Fruit fly (Drosophila melanogaster) whole organism, embryonic: ENCODE measurements around the gene CG7183.

ENCODE experiments used
- Abd-B ChIP-seq: fragments of 200-800 bp; sonication (Bioruptor generic); optimal IDR thresholded peaks from 2 replicates; lab custom pipeline; 2018; ENCODE audit warnings: missing biosample characterization, mild to moderate bottlenecking, missing genetic modification characterization, moderate library complexity
- B-H1 ChIP-seq: fragments of 200-800 bp; sonication (Bioruptor generic); IDR thresholded peaks from 3 replicates; pipeline ENCODE4 v1.3.6; 2022; ENCODE audit warnings: missing biosample characterization, missing genetic modification characterization
- CG10543 ChIP-seq: fragments of 200-800 bp; sonication (Bioruptor generic); optimal IDR thresholded peaks from 3 replicates; lab custom pipeline; 2017; ENCODE audit warnings: missing biosample characterization, mild to moderate bottlenecking, missing genetic modification characterization, moderate library complexity
- CG12071 ChIP-seq: fragments of 200-800 bp; sonication (Bioruptor generic); optimal IDR thresholded peaks from 3 replicates; lab custom pipeline; 2018; ENCODE audit warnings: missing biosample characterization, mild to moderate bottlenecking, missing genetic modification characterization
- CG13624 ChIP-seq: fragments of 200-800 bp; sonication (Bioruptor generic); optimal IDR thresholded peaks from 2 replicates; lab custom pipeline; 2016; ENCODE audit warnings: missing biosample characterization, missing genetic modification characterization
- CG14710 ChIP-seq: fragments of 200-800 bp; sonication (Bioruptor generic); optimal IDR thresholded peaks from 3 replicates; lab custom pipeline; 2019; ENCODE audit warnings: missing biosample characterization, mild to moderate bottlenecking, missing genetic modification characterization, moderate library complexity
- CG15011 ChIP-seq: fragments of 200-800 bp; sonication (Bioruptor generic); optimal IDR thresholded peaks from 3 replicates; lab custom pipeline; 2018; ENCODE audit warnings: missing biosample characterization, mild to moderate bottlenecking, missing genetic modification characterization
- CG15073 ChIP-seq: fragments of 200-800 bp; sonication (Bioruptor generic); optimal IDR thresholded peaks from 2 replicates; lab custom pipeline; 2016; ENCODE audit warnings: missing biosample characterization, missing genetic modification characterization
- CG15479 ChIP-seq: fragments of 200-800 bp; sonication (Bioruptor generic); optimal IDR thresholded peaks from 3 replicates; lab custom pipeline; 2019; ENCODE audit warnings: missing biosample characterization, mild to moderate bottlenecking, missing genetic modification characterization, moderate library complexity
- CG15601 ChIP-seq: fragments of 200-800 bp; sonication (Bioruptor generic); optimal IDR thresholded peaks from 3 replicates; lab custom pipeline; 2019; ENCODE audit warnings: missing biosample characterization, mild to moderate bottlenecking, missing genetic modification characterization, moderate library complexity
- CG16863 ChIP-seq: fragments of 200-800 bp; sonication (Bioruptor generic); optimal IDR thresholded peaks from 3 replicates; lab custom pipeline; 2016; ENCODE audit warnings: missing biosample characterization, missing genetic modification characterization
- CG1792 ChIP-seq: fragments of 200-800 bp; sonication (Bioruptor generic); optimal IDR thresholded peaks from 2 replicates; lab custom pipeline; 2016; ENCODE audit warnings: missing biosample characterization, missing genetic modification characterization
- CG18011 ChIP-seq: fragments of 200-800 bp; sonication (Bioruptor generic); optimal IDR thresholded peaks from 2 replicates; lab custom pipeline; 2017; ENCODE audit warnings: missing biosample characterization, missing genetic modification characterization, mild to moderate bottlenecking, moderate library complexity, missing genotype
- CG33557 ChIP-seq: fragments of 200-800 bp; sonication (Bioruptor generic); optimal IDR thresholded peaks from 2 replicates; lab custom pipeline; 2019; ENCODE audit warnings: missing biosample characterization, mild to moderate bottlenecking, missing genetic modification characterization, moderate library complexity
- CG3838 ChIP-seq: fragments of 200-800 bp; sonication (Bioruptor generic); optimal IDR thresholded peaks from 3 replicates; lab custom pipeline; 2016; ENCODE audit warnings: missing biosample characterization, missing genetic modification characterization
- CG6654 ChIP-seq: fragments of 200-800 bp; sonication (Bioruptor generic); optimal IDR thresholded peaks from 2 replicates; lab custom pipeline; 2017; ENCODE audit warnings: missing biosample characterization, mild to moderate bottlenecking, missing genetic modification characterization
- CG8944 ChIP-seq: fragments of 200-800 bp; sonication (Bioruptor generic); optimal IDR thresholded peaks from 3 replicates; lab custom pipeline; 2016; ENCODE audit warnings: missing biosample characterization, missing genetic modification characterization
- Dbx ChIP-seq: fragments of 200-800 bp; sonication (Bioruptor generic); IDR thresholded peaks from 3 replicates; pipeline ENCODE4 v1.3.6; 2022; ENCODE audit warnings: missing biosample characterization, missing genetic modification characterization
- NC2α ChIP-seq: fragments of 200-800 bp; sonication (Bioruptor generic); optimal IDR thresholded peaks from 2 replicates; lab custom pipeline; 2016; ENCODE audit warnings: missing biosample characterization, missing genetic modification characterization
- Nf-YA ChIP-seq: fragments of 200-800 bp; sonication (Bioruptor generic); IDR thresholded peaks from 2 replicates; pipeline ENCODE4 v1.3.6; 2022; ENCODE audit warnings: missing biosample characterization, missing genetic modification characterization
- Nf-YC ChIP-seq: fragments of 200-800 bp; optimal IDR thresholded peaks from 3 replicates; lab custom pipeline; 2019; ENCODE audit warnings: missing biosample characterization, mild to moderate bottlenecking, missing genetic modification characterization, moderate library complexity
- Ptx1 ChIP-seq: fragments of 200-800 bp; sonication (Bioruptor generic); IDR thresholded peaks from 2 replicates; pipeline ENCODE4 v1.3.6; 2022; ENCODE audit warnings: missing biosample characterization, missing genetic modification characterization
- Sox102F ChIP-seq: fragments of 200-800 bp; sonication (Bioruptor generic); optimal IDR thresholded peaks from 2 replicates; lab custom pipeline; 2018; ENCODE audit warnings: missing biosample characterization, mild to moderate bottlenecking, missing genetic modification characterization, moderate library complexity
- Sry-β ChIP-seq: fragments of 200-800 bp; sonication (Bioruptor generic); optimal IDR thresholded peaks from 2 replicates; lab custom pipeline; 2018; ENCODE audit warnings: missing biosample characterization, mild to moderate bottlenecking, missing genetic modification characterization, moderate library complexity
- Taf1 ChIP-seq: fragments of 200-800 bp; sonication (Bioruptor generic); IDR thresholded peaks from 2 replicates; pipeline ENCODE4 v1.3.6; 2022; ENCODE audit warnings: missing biosample characterization, missing genetic modification characterization
- YL-1 ChIP-seq: fragments of 200-800 bp; sonication (Bioruptor generic); optimal IDR thresholded peaks from 3 replicates; lab custom pipeline; 2017; ENCODE audit warnings: missing biosample characterization, mild to moderate bottlenecking, missing genetic modification characterization
- cato ChIP-seq: fragments of 200-800 bp; sonication (Bioruptor generic); optimal IDR thresholded peaks from 2 replicates; lab custom pipeline; 2016; ENCODE audit warnings: missing biosample characterization, missing genetic modification characterization, borderline replicate concordance
- cg ChIP-seq: fragments of 200-800 bp; sonication (Bioruptor generic); optimal IDR thresholded peaks from 3 replicates; lab custom pipeline; 2019; ENCODE audit warnings: missing biosample characterization, mild to moderate bottlenecking, missing genetic modification characterization, moderate library complexity
- chm ChIP-seq: fragments of 200-800 bp; sonication (Bioruptor generic); IDR thresholded peaks from 2 replicates; pipeline ENCODE4 v1.3.6; 2022; ENCODE audit warnings: missing biosample characterization, missing genetic modification characterization
- crp ChIP-seq, 2 experiments: fragments of 200-800 bp; sonication (Bioruptor generic); optimal IDR thresholded peaks; 2 replicates in 1 of 2; 3 replicates in 1 of 2; lab custom pipeline; 2017; ENCODE audit warnings: missing biosample characterization in 2 of 2, missing genetic modification characterization in 2 of 2, mild to moderate bottlenecking in 1 of 2, moderate library complexity in 1 of 2
- danr ChIP-seq: fragments of 200-800 bp; sonication (Bioruptor generic); IDR thresholded peaks from 2 replicates; pipeline ENCODE4 v1.3.6; 2022; ENCODE audit warnings: missing biosample characterization, missing genetic modification characterization
- gcm2 ChIP-seq: fragments of 200-800 bp; sonication (Bioruptor generic); optimal IDR thresholded peaks from 2 replicates; lab custom pipeline; 2016; ENCODE audit warnings: missing biosample characterization, missing genetic modification characterization
- gt ChIP-seq: fragments of 200-800 bp; sonication (Bioruptor generic); IDR thresholded peaks from 2 replicates; pipeline ENCODE4 v1.3.6; 2022; ENCODE audit warnings: missing biosample characterization, missing genetic modification characterization
- hkb ChIP-seq, 2 experiments: fragments of 200-800 bp in 1 of 2; fragments of >200 bp in 1 of 2; sonication (Bioruptor generic) in 1 of 2; IDR thresholded peaks in 1 of 2; optimal IDR thresholded peaks in 1 of 2; 2 replicates each; pipeline versions ENCODE4 v1.3.6 to Lab custom; 2017 to 2022; ENCODE audit warnings: missing biosample characterization in 1 of 2, missing genetic modification characterization in 1 of 2
- hth ChIP-seq: fragments of >200 bp; optimal IDR thresholded peaks from 2 replicates; lab custom pipeline; 2017; ENCODE audit warnings: inconsistent platforms
- ind ChIP-seq: fragments of 200-800 bp; sonication (Bioruptor generic); optimal IDR thresholded peaks from 3 replicates; lab custom pipeline; 2016; ENCODE audit warnings: missing biosample characterization, missing genetic modification characterization
- mam ChIP-seq: fragments of 200-800 bp; sonication (Bioruptor generic); optimal IDR thresholded peaks from 3 replicates; lab custom pipeline; 2016; ENCODE audit warnings: missing biosample characterization, missing genetic modification characterization
- pfk ChIP-seq: fragments of 200-800 bp; sonication (Bioruptor generic); optimal IDR thresholded peaks from 2 replicates; lab custom pipeline; 2018; ENCODE audit warnings: missing biosample characterization, mild to moderate bottlenecking, missing genetic modification characterization, moderate library complexity
- pum ChIP-seq: fragments of 200-800 bp; sonication (Bioruptor generic); optimal IDR thresholded peaks from 2 replicates; lab custom pipeline; 2016; ENCODE audit warnings: missing biosample characterization, missing genetic modification characterization
- ranshi ChIP-seq: fragments of 200-800 bp; sonication (Bioruptor generic); IDR thresholded peaks from 2 replicates; pipeline ENCODE4 v1.3.6; 2022; ENCODE audit warnings: missing biosample characterization, missing genetic modification characterization
- sc ChIP-seq, 3 experiments: fragments of >200 bp in 2 of 3; fragments of 200-800 bp in 1 of 3; sonication (Bioruptor generic) in 1 of 3; optimal IDR thresholded peaks; 2 replicates in 2 of 3; 3 replicates in 1 of 3; lab custom pipeline; 2017; ENCODE audit warnings: mild to moderate bottlenecking in 1 of 3, missing biosample characterization in 1 of 3, missing genetic modification characterization in 1 of 3, missing genetic modification reagents in 1 of 3
- scrt ChIP-seq: fragments of 200-800 bp; sonication (Bioruptor generic); optimal IDR thresholded peaks from 2 replicates; lab custom pipeline; 2018; ENCODE audit warnings: missing biosample characterization, mild to moderate bottlenecking, missing genetic modification characterization, moderate library complexity
- sna ChIP-seq: fragments of 200-800 bp; sonication (Bioruptor generic); IDR thresholded peaks from 2 replicates; pipeline ENCODE4 v1.3.6; 2022; ENCODE audit warnings: missing biosample characterization, missing genetic modification characterization; ENCODE audit not compliant: partially characterized antibody
- sob ChIP-seq: fragments of 200-800 bp; sonication (Bioruptor generic); IDR thresholded peaks from 2 replicates; pipeline ENCODE4 v1.3.6; 2022; ENCODE audit warnings: missing biosample characterization, missing genetic modification characterization
- sug ChIP-seq: fragments of 200-800 bp; optimal IDR thresholded peaks from 2 replicates; lab custom pipeline; 2019; ENCODE audit warnings: missing biosample characterization, mild to moderate bottlenecking, missing genetic modification characterization, moderate library complexity
- tx ChIP-seq: fragments of 200-800 bp; sonication (Bioruptor generic); optimal IDR thresholded peaks from 2 replicates; lab custom pipeline; 2016; ENCODE audit warnings: missing biosample characterization, missing genetic modification characterization
- vvl ChIP-seq: fragments of 200-800 bp; sonication (Bioruptor generic); IDR thresholded peaks from 2 replicates; pipeline ENCODE4 v1.3.6; 2022; ENCODE audit warnings: missing biosample characterization, missing genetic modification characterization
- zen2 ChIP-seq: fragments of 200-800 bp; sonication (Bioruptor generic); IDR thresholded peaks from 3 replicates; pipeline ENCODE4 v1.3.6; 2022; ENCODE audit warnings: missing biosample characterization, missing genetic modification characterization; ENCODE audit not compliant: partially characterized antibody

The CG7183 gene

DNA sequence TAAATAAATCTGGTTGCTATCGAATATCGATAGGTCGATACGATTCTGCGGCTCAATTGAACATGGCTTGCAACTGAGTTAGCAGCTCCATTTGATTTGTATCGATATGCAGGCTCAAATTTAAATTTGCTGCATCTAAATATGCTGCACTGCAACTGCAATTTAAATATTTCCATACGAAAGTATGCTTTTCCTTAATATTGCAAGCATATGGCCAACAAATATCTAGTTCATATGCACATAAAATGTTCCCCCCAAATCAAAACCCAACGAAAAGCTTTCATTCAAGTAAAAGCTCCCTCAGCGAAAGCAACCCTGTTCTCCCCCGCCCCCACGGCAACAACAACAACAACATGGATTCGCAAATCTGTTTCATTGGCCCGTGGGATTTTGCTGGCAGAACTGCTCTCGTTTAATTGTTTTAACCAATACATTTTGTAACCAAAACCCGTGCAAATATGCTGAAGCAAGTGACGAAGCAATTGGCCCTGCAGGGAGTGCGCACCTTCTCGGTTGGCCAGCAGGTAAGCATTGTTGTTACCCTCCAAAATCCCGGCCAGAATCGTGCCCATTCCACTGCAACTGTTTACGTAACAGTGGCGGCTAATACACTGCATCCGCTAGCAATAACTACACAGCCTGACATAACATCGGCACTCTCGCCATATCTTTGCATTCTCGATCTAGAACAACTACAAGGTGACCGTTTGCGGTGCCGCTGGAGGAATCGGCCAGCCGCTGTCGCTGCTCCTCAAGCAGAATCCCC, 5.7 kb upstream of the CG7183 start, which contains the start of the genes CG7168 and Mdh2 (continued):
- TF ChIP-seq sc (optimal IDR thresholded peaks at IDR 0.05; lab: Kevin White, UChicago) (no peak), sc (GFP tag; optimal IDR thresholded peaks at IDR 0.05; lab: Kevin White, UChicago) (no peak), vvl (GFP tag; lab: Robert Waterston, UW) (0 out of 2 replicates have a peak, but pooled peaks have one; percentile 43), chm (GFP tag; lab: Robert Waterston, UW) (no peak), CG13624 (GFP tag; lab: Kevin White, UChicago) (no peak), pum (no peak), CG10543 (GFP tag; lab: Kevin White, UChicago) (no peak), Abd-B (GFP tag; lab: Kevin White, UChicago) (no peak), Dbx (GFP tag; lab: Robert Waterston, UW) (no peak), cg (GFP tag; lab: Kevin White, UChicago) (no peak), CG16863 (GFP tag; lab: Kevin White, UChicago) (no peak), NC2α (GFP tag; lab: Kevin White, UChicago) (no peak), hkb (optimal IDR thresholded peaks at IDR 0.05; lab: Kevin White, UChicago) (no peak), hkb (GFP tag; IDR thresholded peaks at IDR 0.05; lab: Robert Waterston, UW) (no peak), pfk (GFP tag; lab: Kevin White, UChicago) (no peak), sna (GFP tag; lab: Robert Waterston, UW) (peak; percentile 77; the same call in 1 of the 2 replicates), cato (GFP tag; lab: Kevin White, UChicago) (no peak), mam (GFP tag; lab: Kevin White, UChicago) (no peak), Nf-YA (no peak), CG1792 (GFP tag; lab: Kevin White, UChicago) (no peak), crp (GFP tag; optimal IDR thresholded peaks at IDR 0.05; lab: Kevin White, UChicago) (no peak), B-H1 (GFP tag; lab: Robert Waterston, UW) (no peak), Nf-YC (peak; percentile 83), Sry-β (GFP tag; lab: Kevin White, UChicago) (no peak), sob (GFP tag; lab: Robert Waterston, UW) (no peak), CG3838 (GFP tag; lab: Kevin White, UChicago) (no peak), Sox102F (no peak), ind (no peak), CG6654 (GFP tag; lab: Kevin White, UChicago) (no peak), tx (GFP tag; lab: Kevin White, UChicago) (no peak), CG12071 (no peak), Taf1 (no peak), YL-1 (GFP tag; lab: Kevin White, UChicago) (peak; percentile 0), scrt (peak; percentile 51), danr (GFP tag; lab: Robert Waterston, UW) (no peak), gt (GFP tag; lab: Robert Waterston, UW) (no peak), CG33557 (GFP tag; lab: Kevin White, UChicago) (no peak), CG15073 (GFP tag; lab: Kevin White, UChicago) (no peak), hth (lab: Kevin White, UChicago) (no peak), ranshi (GFP tag; lab: Robert Waterston, UW) (no peak), gcm2 (no peak), CG15479 (GFP tag; lab: Kevin White, UChicago) (no peak), zen2 (peak; percentile 67; the same call in 2 of the 3 replicates), sug (tag; lab: Kevin White, UChicago) (peak; percentile 25), CG14710 (peak; percentile 50), CG18011 (GFP tag; lab: Kevin White, UChicago) (no peak), CG15011 (GFP tag; lab: Kevin White, UChicago) (no peak), Ptx1 (GFP tag; lab: Robert Waterston, UW) (no peak), CG8944 (GFP tag; lab: Kevin White, UChicago) (no peak), CG15601 (tag; lab: Kevin White, UChicago) (peak; percentile 15)
